Worm (Caenorhabditis elegans) whole organism, late embryonic: ENCODE measurements around the gene fzo-1.

Experiments used
- K09A11.1 ChIP-seq: sonication (generic microtip); optimal IDR thresholded peaks from 2 replicates; lab custom pipeline; 2017; ENCODE audit warnings: antibody characterized with exemption, mild to moderate bottlenecking, missing genetic modification characterization, missing compliant biosample characterization; ENCODE audit not compliant: insufficient read depth
- ceh-48 ChIP-seq: sonication (generic microtip); optimal IDR thresholded peaks from 2 replicates; lab custom pipeline; 2016; ENCODE audit warnings: missing genetic modification characterization, inconsistent platforms, missing compliant biosample characterization
- eyg-1 ChIP-seq: sonication (generic microtip); optimal IDR thresholded peaks from 2 replicates; lab custom pipeline; 2016; ENCODE audit warnings: missing genotype, missing genetic modification characterization, missing compliant biosample characterization
- fkh-6 ChIP-seq: sonication (generic microtip); optimal IDR thresholded peaks from 2 replicates; lab custom pipeline; 2016; ENCODE audit warnings: missing genetic modification characterization, missing compliant biosample characterization
- gmeb-2 ChIP-seq: sonication (generic microtip); optimal IDR thresholded peaks from 2 replicates; lab custom pipeline; 2016; ENCODE audit warnings: missing genetic modification characterization, inconsistent platforms, missing compliant biosample characterization
- hlh-13 ChIP-seq: fragments of 200-800 bp; sonication (Bioruptor generic); optimal IDR thresholded peaks from 2 replicates; lab custom pipeline; 2018; ENCODE audit warnings: mild to moderate bottlenecking, missing genetic modification characterization, missing compliant biosample characterization
- pha-2 ChIP-seq: sonication (generic microtip); optimal IDR thresholded peaks from 2 replicates; lab custom pipeline; 2017; ENCODE audit warnings: mild to moderate bottlenecking, missing genetic modification characterization, missing compliant biosample characterization
- pros-1 ChIP-seq: fragments of 150-350 bp; optimal IDR thresholded peaks from 2 replicates; lab custom pipeline; 2014; ENCODE audit warnings: missing biosample characterization, missing genetic modification reagents, missing genetic modification characterization
- sox-2 ChIP-seq: fragments of 200-800 bp; sonication (Bioruptor generic); IDR thresholded peaks from 2 replicates; pipeline ENCODE4 v1.3.6; 2022; ENCODE audit warnings: missing genetic modification reagents, missing genetic modification characterization, missing compliant biosample characterization
- ztf-16 ChIP-seq: sonication (generic microtip); optimal IDR thresholded peaks from 2 replicates; lab custom pipeline; 2017; ENCODE audit warnings: missing genetic modification characterization, missing compliant biosample characterization

fzo-1 gene

ce11 chrII:5785504-5785903 lies 50.5 kb downstream of the fzo-1 start:
- no peak for TF ChIP-seq K09A11.1 (tag; lab: Kevin White, UChicago)
- TF ChIP-seq eyg-1 (tag; lab: Kevin White, UChicago) = no peak
- TF ChIP-seq ceh-48 (tag; lab: Kevin White, UChicago) = no peak
- no peak for TF ChIP-seq sox-2 (GFP tag; lab: Robert Waterston, UW)
- no peak for TF ChIP-seq gmeb-2 (tag; lab: Kevin White, UChicago)
- TF ChIP-seq ztf-16 = no peak
- no peak for TF ChIP-seq pha-2
- no peak for TF ChIP-seq pros-1 (tag; lab: Kevin White, UChicago)
- TF ChIP-seq hlh-13 (GFP tag; lab: Kevin White, UChicago) = no peak
- no peak for TF ChIP-seq fkh-6 (tag; lab: Kevin White, UChicago)
